Worm (Caenorhabditis elegans): ENCODE measurements around the gene nhr-251.

ce11 chrV:578977-579376, 21.4 kb upstream of the nhr-251 start, which contains the start of gene K06H6.4:
- no peak for TF ChIP-seq F37B4.10 (GFP tag; IDR thresholded peaks at IDR 0.05)
- TF ChIP-seq dpff-1 (tag; optimal IDR thresholded peaks at IDR 0.05): no peak
- TF ChIP-seq ceh-91 (GFP tag; IDR thresholded peaks at IDR 0.05): no peak
- no peak for TF ChIP-seq attf-6 (GFP tag; IDR thresholded peaks at IDR 0.05)
- no peak for TF ChIP-seq akir-1 (GFP tag; optimal IDR thresholded peaks at IDR 0.05)
- TF ChIP-seq hsf-1 (GFP tag; IDR thresholded peaks at IDR 0.05): no peak
- no peak for TF ChIP-seq nfya-1 (tag; optimal IDR thresholded peaks at IDR 0.05; ENCODE audit: borderline replicate concordance, insufficient read depth)
- TF ChIP-seq Y53G8AR.9 (GFP tag; conservative IDR thresholded peaks at IDR 0.05): no peak
- no peak for TF ChIP-seq pha-4 (tag; optimal IDR thresholded peaks at IDR 0.05)
- no peak for TF ChIP-seq ceh-40 (GFP tag; IDR thresholded peaks at IDR 0.05)
